Worm (Caenorhabditis elegans) whole organism, young adult: ENCODE measurements around the gene C08E8.9.

Experiments used
- B0019.2 ChIP-seq: fragments of 200-800 bp; sonication (Bioruptor generic); conservative IDR thresholded peaks from 2 replicates; pipeline ENCODE4 v1.3.6; 2022; ENCODE audit warnings: missing genetic modification reagents, missing genetic modification characterization, missing compliant biosample characterization
- F23B12.7 ChIP-seq: sonication (generic microtip); optimal IDR thresholded peaks from 2 replicates; lab custom pipeline; 2017; ENCODE audit warnings: missing genetic modification characterization, mild to moderate bottlenecking, missing compliant biosample characterization, antibody characterized with exemption, moderate library complexity; ENCODE audit not compliant: insufficient read depth
- F39B2.1 ChIP-seq: fragments of 200-800 bp; sonication (Bioruptor generic); IDR thresholded peaks from 2 replicates; pipeline ENCODE4 v1.3.6; 2022; ENCODE audit warnings: missing genetic modification reagents, missing genetic modification characterization, missing compliant biosample characterization
- F57A8.1 ChIP-seq: fragments of 200-800 bp; sonication (Bioruptor generic); optimal IDR thresholded peaks from 2 replicates; lab custom pipeline; 2018; ENCODE audit warnings: mild to moderate bottlenecking, missing genetic modification characterization, moderate library complexity, missing compliant biosample characterization
- K12H6.12 ChIP-seq: fragments of 200-800 bp; sonication (Bioruptor generic); optimal IDR thresholded peaks from 2 replicates; lab custom pipeline; 2018; ENCODE audit warnings: mild to moderate bottlenecking, missing genetic modification characterization, missing compliant biosample characterization
- attf-6 ChIP-seq: fragments of 200-800 bp; sonication (Bioruptor generic); IDR thresholded peaks from 2 replicates; pipeline ENCODE4 v1.3.6; 2022; ENCODE audit warnings: missing genetic modification reagents, missing genetic modification characterization, missing compliant biosample characterization
- ceh-27 ChIP-seq: fragments of 200-800 bp; sonication (Bioruptor generic); optimal IDR thresholded peaks from 2 replicates; lab custom pipeline; 2018; ENCODE audit warnings: mild to moderate bottlenecking, missing genetic modification characterization, moderate library complexity, missing compliant biosample characterization
- dox-1 ChIP-seq: fragments of 200-800 bp; sonication (Bioruptor generic); IDR thresholded peaks from 2 replicates; pipeline ENCODE4 v1.3.6; 2022; ENCODE audit warnings: missing genetic modification reagents, missing genetic modification characterization, missing compliant biosample characterization
- dpff-1 ChIP-seq: sonication (generic microtip); optimal IDR thresholded peaks from 2 replicates; lab custom pipeline; 2017; ENCODE audit warnings: mild to moderate bottlenecking, missing genetic modification characterization, missing compliant biosample characterization
- fkh-3 ChIP-seq: sonication (generic microtip); optimal IDR thresholded peaks from 2 replicates; lab custom pipeline; 2016; ENCODE audit warnings: mild to moderate bottlenecking, missing genetic modification characterization, missing compliant biosample characterization
- hrde-1 ChIP-seq: sonication (generic microtip); optimal IDR thresholded peaks from 2 replicates; lab custom pipeline; 2016; ENCODE audit warnings: missing genetic modification characterization, mild to moderate bottlenecking, missing compliant biosample characterization, moderate library complexity, missing genotype, missing genetic modification reagents, borderline replicate concordance
- lin-40 ChIP-seq: sonication (generic microtip); optimal IDR thresholded peaks from 2 replicates; lab custom pipeline; 2016; ENCODE audit warnings: missing genetic modification characterization, mild to moderate bottlenecking, missing compliant biosample characterization, missing genotype, missing genetic modification reagents
- nhr-120 ChIP-seq: fragments of 200-800 bp; sonication (Bioruptor generic); IDR thresholded peaks from 2 replicates; pipeline ENCODE4 v1.3.6; 2022; ENCODE audit warnings: missing genetic modification characterization, missing compliant biosample characterization
- repo-1 ChIP-seq: sonication (generic microtip); optimal IDR thresholded peaks from 2 replicates; lab custom pipeline; 2017; ENCODE audit warnings: mild to moderate bottlenecking, missing genetic modification characterization, missing compliant biosample characterization
- rpc-1 ChIP-seq, 2 experiments: fragments of 150-350 bp in 1 of 2; sonication (generic microtip) in 1 of 2; optimal IDR thresholded peaks; 2 replicates each; lab custom pipeline; 2014 to 2018; ENCODE audit warnings: missing biosample characterization in 1 of 2, missing genetic modification characterization in 1 of 2, missing genetic modification reagents in 1 of 2, missing genotype in 1 of 2
- sea-2 ChIP-seq: fragments of 200-800 bp; sonication (Bioruptor generic); IDR thresholded peaks from 2 replicates; pipeline ENCODE4 v1.3.6; 2022; ENCODE audit warnings: missing genetic modification characterization, missing compliant biosample characterization

The C08E8.9 gene

DNA sequence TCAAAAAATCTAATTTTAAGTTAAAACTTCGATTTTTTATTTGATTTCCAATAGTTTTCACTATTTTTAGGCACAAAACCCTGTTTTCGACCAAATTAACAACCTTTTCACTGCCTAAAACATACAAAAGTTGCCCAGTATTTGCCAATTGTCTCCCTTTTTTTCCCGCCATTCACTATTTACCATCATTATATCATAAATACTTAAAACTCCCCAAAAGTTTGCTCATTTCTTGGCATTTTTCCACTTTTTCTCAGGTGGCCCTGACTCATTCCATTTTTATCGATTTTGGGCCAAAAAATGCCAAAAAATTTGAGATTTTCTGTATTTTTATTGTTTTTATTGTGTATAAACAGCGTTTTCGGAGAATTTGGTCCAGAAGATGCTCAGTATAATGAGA lies 49.4 kb downstream of the C08E8.9 start, which contains the start of gene txt-8:
Gene txt-8 (plus strand): TSS at position 301 of the 400 bp plus-strand sequence.
- no peak for TF ChIP-seq attf-6 (GFP tag; lab: Robert Waterston, UW)
- no peak for TF ChIP-seq F39B2.1 (GFP tag; lab: Robert Waterston, UW)
- TF ChIP-seq dpff-1: no peak
- TF ChIP-seq fkh-3: no peak
- TF ChIP-seq hrde-1 (tag; lab: Kevin White, UChicago): no peak
- TF ChIP-seq K12H6.12 (tag; lab: Kevin White, UChicago): no peak
- no peak for TF ChIP-seq ceh-27
- TF ChIP-seq dox-1 (GFP tag; lab: Robert Waterston, UW): no peak
- TF ChIP-seq repo-1: no peak
- no peak for TF ChIP-seq lin-40
- TF ChIP-seq B0019.2: no peak
- TF ChIP-seq sea-2 (GFP tag; lab: Robert Waterston, UW): no peak
- no peak for TF ChIP-seq F23B12.7 (tag; lab: Kevin White, UChicago)
- no peak for TF ChIP-seq rpc-1 (optimal IDR thresholded peaks at IDR 0.05; lab: Kevin White, UChicago)
- TF ChIP-seq rpc-1 (tag; optimal IDR thresholded peaks at IDR 0.05; lab: Kevin White, UChicago): no peak
- no peak for TF ChIP-seq nhr-120 (GFP tag; lab: Robert Waterston, UW)
- no peak for TF ChIP-seq F57A8.1
